Worm (Caenorhabditis elegans) whole organism, L4/young adult: ENCODE results near the gene fbxb-107.

Experiments used
- dao-5 ChIP-seq: sonication (generic microtip); optimal IDR thresholded peaks from 2 replicates; lab custom pipeline; 2016; ENCODE audit warnings: missing genotype, missing genetic modification characterization, moderate library complexity, missing compliant biosample characterization
- him-1 ChIP-seq: sonication (generic microtip); optimal IDR thresholded peaks from 2 replicates; lab custom pipeline; 2016; ENCODE audit warnings: missing genotype, missing genetic modification reagents, missing genetic modification characterization, missing compliant biosample characterization

DNA sequence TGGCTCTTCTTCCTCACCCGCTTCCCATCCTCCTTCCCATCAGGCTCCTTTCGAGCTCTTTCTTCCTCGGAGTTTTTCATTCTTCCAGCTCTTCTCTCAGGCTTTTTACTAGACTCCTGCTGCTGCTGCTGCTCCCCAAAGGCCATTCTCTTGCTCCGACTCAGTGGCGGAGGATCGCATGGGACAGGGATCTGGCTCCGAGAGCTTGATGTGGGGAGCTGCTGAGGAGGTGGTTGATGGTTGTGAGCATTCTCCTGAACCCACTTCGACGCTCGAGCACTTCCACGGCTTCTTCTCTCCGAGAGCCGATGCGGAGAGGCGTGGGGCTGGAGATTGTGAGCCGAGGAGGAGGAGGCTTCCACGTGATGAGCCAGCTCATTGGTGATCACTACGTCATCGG, 27.2 kb downstream of the fbxb-107 start:
- TF ChIP-seq dao-5 (no peak), him-1 (tag; lab: Kevin White, UChicago) (no peak)
